Worm (Caenorhabditis elegans): ENCODE measurements around the gene glo-1.

The glo-1 gene

ce11 chrX:9899426-9900131, 17.6 kb upstream of the glo-1 start, which contains the start of gene phf-34 (continued):
- no peak for TF ChIP-seq mes-2 (tag; optimal IDR thresholded peaks at IDR 0.05; ENCODE audit: poor library complexity, severe bottlenecking)
- TF ChIP-seq madf-5 (GFP tag; IDR thresholded peaks at IDR 0.05) = no peak
- no peak for TF ChIP-seq lin-38 (GFP tag; IDR thresholded peaks at IDR 0.05)
- 0 out of 2 replicates have a peak, but pooled peaks have one; percentile 24 for TF ChIP-seq arid-1 (GFP tag; conservative IDR thresholded peaks at IDR 0.05)
- peak; percentile 62 for TF ChIP-seq hlh-30 (tag; optimal IDR thresholded peaks at IDR 0.05; ENCODE audit: insufficient read depth)
- no peak for TF ChIP-seq jun-1 (tag; optimal IDR thresholded peaks at IDR 0.05)
- no peak for TF ChIP-seq daf-16 (GFP tag; optimal IDR thresholded peaks at IDR 0.05)
- peak; percentile 41 for TF ChIP-seq daf-16 (tag; optimal IDR thresholded peaks at IDR 0.05)
- no peak for TF ChIP-seq Y48G9A.11 (GFP tag; IDR thresholded peaks at IDR 0.05)
- TF ChIP-seq skn-1 (tag; optimal IDR thresholded peaks at IDR 0.05) = no peak
- no peak for TF ChIP-seq nhr-42 (GFP tag; IDR thresholded peaks at IDR 0.05)
- no peak for TF ChIP-seq nhr-76 (tag; optimal IDR thresholded peaks at IDR 0.05)
- TF ChIP-seq dpl-1 (GFP tag; optimal IDR thresholded peaks at IDR 0.05) = peak; percentile 14
- TF ChIP-seq spr-3 (GFP tag; optimal IDR thresholded peaks at IDR 0.05) = no peak

ce11 chrX:9894844-9895243, 12.8 kb upstream of the glo-1 start, which contains the start of gene F21G4.3:
F21G4.3 (plus strand) TSS chrX:9895144.
- TF ChIP-seq daf-16 (GFP tag; optimal IDR thresholded peaks at IDR 0.05) (no peak), daf-16 (tag; optimal IDR thresholded peaks at IDR 0.05) (no peak), gei-8 (GFP tag; optimal IDR thresholded peaks at IDR 0.05) (no peak), snpc-1.2 (GFP tag; IDR thresholded peaks at IDR 0.05) (no peak), spr-3 (GFP tag; optimal IDR thresholded peaks at IDR 0.05) (no peak), saeg-2 (GFP tag; IDR thresholded peaks at IDR 0.05) (no peak), spr-1 (tag; optimal IDR thresholded peaks at IDR 0.05) (no peak), lin-13 (GFP tag; optimal IDR thresholded peaks at IDR 0.05) (no peak), nhr-28 (tag; optimal IDR thresholded peaks at IDR 0.05) (no peak), mdt-29 (GFP tag; IDR thresholded peaks at IDR 0.05) (no peak), tra-1 (GFP tag; IDR thresholded peaks at IDR 0.05) (no peak), lin-15B (tag; optimal IDR thresholded peaks at IDR 0.05) (no peak)

ce11 chrX:9893069-9893468, 11.1 kb upstream of the glo-1 start:
- TF ChIP-seq nhr-25 (tag; optimal IDR thresholded peaks at IDR 0.05; ENCODE audit: borderline replicate concordance, insufficient read depth) (peak; percentile 7), egl-27 (tag; optimal IDR thresholded peaks at IDR 0.05) (no peak), rbr-2 (tag; optimal IDR thresholded peaks at IDR 0.05) (no peak), aha-1 (tag) (peak; percentile 76), tag-97 (GFP tag; IDR thresholded peaks at IDR 0.05) (no peak), T26A8.4 (GFP tag; IDR thresholded peaks at IDR 0.05) (no peak), hlh-30 (tag; optimal IDR thresholded peaks at IDR 0.05; ENCODE audit: insufficient read depth) (no peak)

DNA sequence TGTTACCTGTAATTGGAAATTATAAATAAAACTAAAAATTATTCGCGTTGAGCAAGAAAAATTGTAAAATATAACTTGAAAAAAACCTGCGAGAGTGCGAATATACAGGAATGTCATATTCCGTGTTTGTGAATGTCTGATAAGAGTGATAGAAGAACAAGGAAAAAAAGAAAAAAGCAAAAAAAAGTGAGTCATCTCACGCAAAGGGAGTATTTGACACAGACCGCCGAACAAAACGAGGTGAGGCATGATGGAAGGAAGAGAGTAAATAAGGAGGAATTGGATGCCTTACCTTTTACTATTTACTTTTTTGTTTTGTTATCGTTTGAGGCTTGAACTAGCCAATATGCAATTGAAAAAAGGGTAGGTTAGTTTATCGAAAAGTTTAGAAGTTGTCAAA, 10.3 kb upstream of the glo-1 start, which contains the start of gene F21G4.1:
Gene F21G4.1 (minus strand): TSS at position 6 of the 400 bp plus-strand sequence.
- TF ChIP-seq zfp-2 (tag; optimal IDR thresholded peaks at IDR 0.05) (no peak), pha-4 (GFP tag; IDR thresholded peaks at IDR 0.05) (no peak), pha-4 (tag; optimal IDR thresholded peaks at IDR 0.05) (peak; percentile 61), lin-1 (GFP tag; IDR thresholded peaks at IDR 0.05) (no peak), nhr-11 (tag; optimal IDR thresholded peaks at IDR 0.05) (no peak), nhr-6 (tag; optimal IDR thresholded peaks at IDR 0.05) (peak; percentile 72), hlh-11 (tag; optimal IDR thresholded peaks at IDR 0.05) (peak; percentile 35), mdl-1 (tag; optimal IDR thresholded peaks at IDR 0.05) (peak in 1 of 2 experiments; percentile 4), nhr-28 (tag; optimal IDR thresholded peaks at IDR 0.05) (peak; percentile 26), aha-1 (tag) (peak; percentile 82), unc-39 (tag; optimal IDR thresholded peaks at IDR 0.05) (no peak), pqm-1 (tag; optimal IDR thresholded peaks at IDR 0.05) (peak; percentile 71), nhr-77 (tag; optimal IDR thresholded peaks at IDR 0.05) (no peak), daf-16 (GFP tag; optimal IDR thresholded peaks at IDR 0.05) (no peak), daf-16 (tag; optimal IDR thresholded peaks at IDR 0.05) (peak; percentile 76), dmd-6 (GFP tag; IDR thresholded peaks at IDR 0.05) (peak; percentile 26; the same call in 1 of the 2 replicates), ztf-7 (tag; optimal IDR thresholded peaks at IDR 0.05) (no peak)
